Fruit fly (Drosophila melanogaster) whole organism, embryonic: ENCODE results near the gene CG33796.

Experiments
- en ChIP-seq: fragments of 200-800 bp; sonication (Bioruptor generic); optimal IDR thresholded peaks from 2 replicates; lab custom pipeline; 2016; ENCODE audit warnings: missing biosample characterization, missing genetic modification characterization
- z ChIP-seq: fragments of 200-800 bp; sonication (Bioruptor generic); IDR thresholded peaks from 3 replicates; pipeline ENCODE4 v1.3.6; 2022; ENCODE audit warnings: missing biosample characterization, missing genetic modification characterization

- TF ChIP-seq en (GFP tag; lab: Kevin White, UChicago) (no peak), z (GFP tag; lab: Robert Waterston, UW) (no peak)
Measured at dm6 chr3L:16189058-16189924, 19.4 kb upstream of the CG33796 start.
